Worm (Caenorhabditis elegans): Measurements from ENCODE around the gene W07G4.8.

W07G4.8 gene

ce11 chrV:13000068-13000467 lies 49.3 kb downstream of the W07G4.8 start (continued):
- TF ChIP-seq lir-1 (GFP tag; conservative IDR thresholded peaks at IDR 0.05) (no peak; the same call in 1 of the 2 replicates), F49E8.2 (tag; optimal IDR thresholded peaks at IDR 0.05; ENCODE audit: insufficient read depth) (peak; percentile 87), Y53G8AR.9 (GFP tag; conservative IDR thresholded peaks at IDR 0.05) (no peak), nhr-80 (tag; optimal IDR thresholded peaks at IDR 0.05) (no peak), hrde-1 (tag; optimal IDR thresholded peaks at IDR 0.05; ENCODE audit: borderline replicate concordance) (no peak), bed-1 (GFP tag; IDR thresholded peaks at IDR 0.05) (no peak), F52B5.7 (tag; optimal IDR thresholded peaks at IDR 0.05) (no peak), snpc-1.1 (tag; optimal IDR thresholded peaks at IDR 0.05; ENCODE audit: insufficient read depth) (peak; percentile 37), F39B2.1 (GFP tag; IDR thresholded peaks at IDR 0.05) (no peak), ceh-58 (GFP tag; IDR thresholded peaks at IDR 0.05) (no peak), B0035.1 (tag; optimal IDR thresholded peaks at IDR 0.05) (no peak), rpc-1 (optimal IDR thresholded peaks at IDR 0.05) (no peak), rpc-1 (tag; optimal IDR thresholded peaks at IDR 0.05) (peak; percentile 4), let-607 (tag; optimal IDR thresholded peaks at IDR 0.05) (no peak), hmg-1.2 (GFP tag; IDR thresholded peaks at IDR 0.05) (peak; percentile 29; the same call in 1 of the 2 replicates), F22D6.2 (tag; optimal IDR thresholded peaks at IDR 0.05) (no peak), lin-40 (tag; optimal IDR thresholded peaks at IDR 0.05) (no peak), attf-6 (GFP tag; IDR thresholded peaks at IDR 0.05) (no peak), Y56A3A.18 (GFP tag; IDR thresholded peaks at IDR 0.05) (no peak), him-1 (tag; optimal IDR thresholded peaks at IDR 0.05) (peak; percentile 63), chd-7 (tag; optimal IDR thresholded peaks at IDR 0.05) (no peak), efl-1 (GFP tag; optimal IDR thresholded peaks at IDR 0.05) (peak; percentile 95), snpc-3.4 (tag; optimal IDR thresholded peaks at IDR 0.05) (peak; percentile 83), Y95B8A.8 (GFP tag; IDR thresholded peaks at IDR 0.05) (0 out of 2 replicates have a peak, but pooled peaks have one; percentile 52), ztf-25 (GFP tag; IDR thresholded peaks at IDR 0.05) (no peak), ztf-22 (GFP tag; optimal IDR thresholded peaks at IDR 0.05) (no peak), attf-5 (GFP tag; optimal IDR thresholded peaks at IDR 0.05) (no peak), F37B4.10 (GFP tag; IDR thresholded peaks at IDR 0.05) (no peak), madf-3 (GFP tag; IDR thresholded peaks at IDR 0.05) (no peak), dpff-1 (tag; optimal IDR thresholded peaks at IDR 0.05) (no peak), Y67H2A.10 (GFP tag; conservative IDR thresholded peaks at IDR 0.05) (no peak), die-1 (tag; optimal IDR thresholded peaks at IDR 0.05) (no peak), snpc-1.3 (tag; optimal IDR thresholded peaks at IDR 0.05; ENCODE audit: insufficient read depth) (peak; percentile 65), tlf-1 (GFP tag; optimal IDR thresholded peaks at IDR 0.05) (peak; percentile 12), nhr-179 (tag; optimal IDR thresholded peaks at IDR 0.05) (no peak), egl-18 (GFP tag; IDR thresholded peaks at IDR 0.05) (no peak), ztf-28 (GFP tag; IDR thresholded peaks at IDR 0.05) (no peak), attf-3 (GFP tag; conservative IDR thresholded peaks at IDR 0.05) (peak; percentile 34; the same call in 1 of the 2 replicates), akir-1 (GFP tag; optimal IDR thresholded peaks at IDR 0.05) (no peak), bed-2 (GFP tag; IDR thresholded peaks at IDR 0.05) (no peak), nfya-1 (tag; optimal IDR thresholded peaks at IDR 0.05; ENCODE audit: borderline replicate concordance, insufficient read depth) (no peak), unc-62 (GFP tag; optimal IDR thresholded peaks at IDR 0.05) (no peak), lin-26 (GFP tag; IDR thresholded peaks at IDR 0.05) (no peak), K11D2.4 (GFP tag; IDR thresholded peaks at IDR 0.05) (no peak), ztf-18 (tag; optimal IDR thresholded peaks at IDR 0.05) (no peak), F23B12.7 (tag; optimal IDR thresholded peaks at IDR 0.05; ENCODE audit: insufficient read depth) (no peak), nfyb-1 (GFP tag; IDR thresholded peaks at IDR 0.05) (no peak), ceh-100 (GFP tag; IDR thresholded peaks at IDR 0.05) (no peak)

All from whole organism, young adult.